Fruit fly (Drosophila melanogaster) whole organism, embryonic: ENCODE measurements around the gene Eip75B.

Source experiments
- Atf3 ChIP-seq: fragments of 200-800 bp; sonication (Bioruptor generic); optimal IDR thresholded peaks from 3 replicates; lab custom pipeline; 2016; ENCODE audit warnings: missing biosample characterization, missing genetic modification characterization
- Blimp-1 ChIP-seq: fragments of 200-800 bp; sonication (Bioruptor generic); optimal IDR thresholded peaks from 3 replicates; lab custom pipeline; 2018; ENCODE audit warnings: missing biosample characterization, missing genetic modification characterization, mild to moderate bottlenecking, moderate library complexity, missing genetic modification reagents
- CG11723 ChIP-seq: fragments of 200-800 bp; sonication (Bioruptor generic); optimal IDR thresholded peaks from 2 replicates; lab custom pipeline; 2017; ENCODE audit warnings: missing biosample characterization, mild to moderate bottlenecking, missing genetic modification characterization
- CG12769 ChIP-seq: fragments of 200-800 bp; sonication (Bioruptor generic); optimal IDR thresholded peaks from 2 replicates; lab custom pipeline; 2019; ENCODE audit warnings: missing biosample characterization, mild to moderate bottlenecking, missing genetic modification characterization, moderate library complexity
- CG15269 ChIP-seq: fragments of 200-800 bp; sonication (Bioruptor generic); optimal IDR thresholded peaks from 2 replicates; lab custom pipeline; 2018; ENCODE audit warnings: missing biosample characterization, mild to moderate bottlenecking, missing genetic modification characterization, moderate library complexity
- CG15514 ChIP-seq: fragments of 200-800 bp; sonication (Bioruptor generic); optimal IDR thresholded peaks from 3 replicates; lab custom pipeline; 2017; ENCODE audit warnings: missing biosample characterization, missing genetic modification characterization, mild to moderate bottlenecking, moderate library complexity, missing genetic modification reagents
- CG16863 ChIP-seq: fragments of 200-800 bp; sonication (Bioruptor generic); optimal IDR thresholded peaks from 3 replicates; lab custom pipeline; 2016; ENCODE audit warnings: missing biosample characterization, missing genetic modification characterization
- CG18599 ChIP-seq: fragments of 200-800 bp; sonication (Bioruptor generic); optimal IDR thresholded peaks from 3 replicates; lab custom pipeline; 2017; ENCODE audit warnings: missing biosample characterization, missing genetic modification characterization, mild to moderate bottlenecking, moderate library complexity, missing genetic modification reagents
- CG18619 ChIP-seq: fragments of 200-800 bp; sonication (Bioruptor generic); optimal IDR thresholded peaks from 3 replicates; lab custom pipeline; 2017; ENCODE audit warnings: missing biosample characterization, mild to moderate bottlenecking, missing genetic modification characterization
- CG2199 ChIP-seq: fragments of 200-800 bp; sonication (Bioruptor generic); IDR thresholded peaks from 3 replicates; pipeline ENCODE4 v1.3.6; 2022; ENCODE audit warnings: missing biosample characterization, missing genetic modification characterization
- CG31441 ChIP-seq: fragments of 200-800 bp; sonication (Bioruptor generic); IDR thresholded peaks from 2 replicates; pipeline ENCODE4 v1.3.6; 2022; ENCODE audit warnings: missing biosample characterization, missing genetic modification characterization
- CG33557 ChIP-seq: fragments of 200-800 bp; sonication (Bioruptor generic); optimal IDR thresholded peaks from 2 replicates; lab custom pipeline; 2019; ENCODE audit warnings: missing biosample characterization, mild to moderate bottlenecking, missing genetic modification characterization, moderate library complexity
- CG5180 ChIP-seq: fragments of 200-800 bp; sonication (Bioruptor generic); optimal IDR thresholded peaks from 3 replicates; lab custom pipeline; 2017; ENCODE audit warnings: missing biosample characterization, missing genetic modification characterization, mild to moderate bottlenecking, moderate library complexity, missing genetic modification reagents
- CG7745 ChIP-seq: fragments of 200-800 bp; sonication (Bioruptor generic); optimal IDR thresholded peaks from 2 replicates; lab custom pipeline; 2018; ENCODE audit warnings: missing biosample characterization, mild to moderate bottlenecking, missing genetic modification characterization, moderate library complexity
- CG7928 ChIP-seq: fragments of 200-800 bp; sonication (Bioruptor generic); optimal IDR thresholded peaks from 2 replicates; lab custom pipeline; 2017; ENCODE audit warnings: missing biosample characterization, mild to moderate bottlenecking, missing genetic modification characterization
- Camta ChIP-seq: fragments of 200-800 bp; sonication (Bioruptor generic); optimal IDR thresholded peaks from 2 replicates; lab custom pipeline; 2016; ENCODE audit warnings: missing biosample characterization, missing genetic modification characterization
- Drgx ChIP-seq: fragments of 200-800 bp; sonication (Bioruptor generic); IDR thresholded peaks from 2 replicates; pipeline ENCODE4 v1.3.6; 2022; ENCODE audit warnings: missing biosample characterization, missing genetic modification characterization
- HmgZ ChIP-seq: fragments of 200-800 bp; sonication (Bioruptor generic); optimal IDR thresholded peaks from 2 replicates; lab custom pipeline; 2018; ENCODE audit warnings: missing biosample characterization, mild to moderate bottlenecking, missing genetic modification characterization
- Jarid2 ChIP-seq: fragments of 200-800 bp; sonication (Bioruptor generic); optimal IDR thresholded peaks from 3 replicates; lab custom pipeline; 2017; ENCODE audit warnings: mild to moderate bottlenecking, missing biosample characterization, missing genetic modification reagents, missing genetic modification characterization
- Kr ChIP-seq: fragments of 200-800 bp; sonication (Bioruptor generic); optimal IDR thresholded peaks from 2 replicates; lab custom pipeline; 2017; ENCODE audit warnings: missing biosample characterization, mild to moderate bottlenecking, missing genetic modification characterization
- Pdp1 ChIP-seq, 2 experiments: fragments of 200-800 bp; sonication (Bioruptor generic); optimal IDR thresholded peaks; 3 replicates each; lab custom pipeline; 2016; ENCODE audit warnings: missing biosample characterization in 2 of 2, missing genetic modification characterization in 2 of 2, mild to moderate bottlenecking in 1 of 2, moderate library complexity in 1 of 2
- Rfx ChIP-seq: fragments of 200-800 bp; sonication (Bioruptor generic); IDR thresholded peaks from 2 replicates; pipeline ENCODE4 v1.3.6; 2022; ENCODE audit warnings: missing biosample characterization, missing genetic modification characterization
- bsh ChIP-seq, 2 experiments: fragments of 200-800 bp; sonication (Bioruptor generic); optimal IDR thresholded peaks; 2 replicates each; lab custom pipeline; 2017 to 2018; ENCODE audit warnings: mild to moderate bottlenecking in 2 of 2, missing biosample characterization in 2 of 2, missing genetic modification characterization in 2 of 2, moderate library complexity in 1 of 2
- corto ChIP-seq: fragments of 200-800 bp; sonication (Bioruptor generic); optimal IDR thresholded peaks from 2 replicates; lab custom pipeline; 2016; ENCODE audit warnings: missing biosample characterization, mild to moderate bottlenecking, missing genetic modification characterization, moderate library complexity
- crol ChIP-seq: fragments of 200-800 bp; sonication (Bioruptor generic); IDR thresholded peaks from 2 replicates; pipeline ENCODE4 v1.3.6; 2022; ENCODE audit warnings: missing biosample characterization, missing genetic modification characterization
- dati ChIP-seq: fragments of 200-800 bp; sonication (Bioruptor generic); IDR thresholded peaks from 2 replicates; pipeline ENCODE4 v1.3.6; 2022; ENCODE audit warnings: missing biosample characterization, missing genetic modification characterization
- kni ChIP-seq: fragments of 200-800 bp; sonication (Bioruptor generic); optimal IDR thresholded peaks from 3 replicates; lab custom pipeline; 2017; ENCODE audit warnings: mild to moderate bottlenecking, missing biosample characterization, missing genetic modification reagents, missing genetic modification characterization
- lbe ChIP-seq: fragments of 200-800 bp; sonication (Bioruptor generic); optimal IDR thresholded peaks from 2 replicates; lab custom pipeline; 2016; ENCODE audit warnings: missing biosample characterization, mild to moderate bottlenecking, missing genetic modification characterization
- nom ChIP-seq: fragments of 200-800 bp; sonication (Bioruptor generic); optimal IDR thresholded peaks from 2 replicates; lab custom pipeline; 2017; ENCODE audit warnings: missing biosample characterization, missing genetic modification characterization, mild to moderate bottlenecking, moderate library complexity, missing genetic modification reagents
- otp ChIP-seq: fragments of 200-800 bp; sonication (Bioruptor generic); IDR thresholded peaks from 3 replicates; pipeline ENCODE4, ENCODE4 v1.3.6; 2022; ENCODE audit warnings: missing biosample characterization, missing genetic modification characterization
- pho ChIP-seq: fragments of 200-800 bp; sonication (Bioruptor generic); optimal IDR thresholded peaks from 2 replicates; lab custom pipeline; 2016; ENCODE audit warnings: missing biosample characterization, missing genetic modification characterization
- prd ChIP-seq, 3 experiments: fragments of >200 bp in 2 of 3; fragments of 200-800 bp in 1 of 3; sonication (Bioruptor generic) in 1 of 3; optimal IDR thresholded peaks in 2 of 3; IDR thresholded peaks in 1 of 3; 2 replicates in 2 of 3; 3 replicates in 1 of 3; pipeline versions ENCODE4 v1.3.6 to Lab custom; 2017 to 2022; ENCODE audit warnings: missing biosample characterization in 1 of 3, missing genetic modification characterization in 1 of 3
- psq ChIP-seq: fragments of 200-800 bp; sonication (Bioruptor generic); optimal IDR thresholded peaks from 2 replicates; lab custom pipeline; 2017; ENCODE audit warnings: missing biosample characterization, missing genetic modification characterization
- rib ChIP-seq: fragments of 200-800 bp; sonication (Bioruptor generic); IDR thresholded peaks from 2 replicates; pipeline ENCODE4 v1.3.6; 2022; ENCODE audit warnings: missing biosample characterization, missing genetic modification characterization
- row ChIP-seq: fragments of 200-800 bp; sonication (Bioruptor generic); IDR thresholded peaks from 3 replicates; pipeline ENCODE4 v1.3.6; 2022; ENCODE audit warnings: missing biosample characterization, missing genetic modification characterization
- sd ChIP-seq: fragments of 200-800 bp; sonication (Bioruptor generic); optimal IDR thresholded peaks from 3 replicates; lab custom pipeline; 2018; ENCODE audit warnings: missing biosample characterization, mild to moderate bottlenecking, missing genetic modification characterization, moderate library complexity
- sens ChIP-seq: fragments of 200-800 bp; sonication (Bioruptor generic); peaks from one replicate; lab custom pipeline; 2016; ENCODE audit warnings: missing biosample characterization, missing genetic modification characterization
- sob ChIP-seq: fragments of 200-800 bp; sonication (Bioruptor generic); IDR thresholded peaks from 2 replicates; pipeline ENCODE4 v1.3.6; 2022; ENCODE audit warnings: missing biosample characterization, missing genetic modification characterization
- sqz ChIP-seq: fragments of 200-800 bp; sonication (Bioruptor generic); optimal IDR thresholded peaks from 3 replicates; lab custom pipeline; 2018; ENCODE audit warnings: missing biosample characterization, mild to moderate bottlenecking, missing genetic modification characterization

The Eip75B gene

DNA sequence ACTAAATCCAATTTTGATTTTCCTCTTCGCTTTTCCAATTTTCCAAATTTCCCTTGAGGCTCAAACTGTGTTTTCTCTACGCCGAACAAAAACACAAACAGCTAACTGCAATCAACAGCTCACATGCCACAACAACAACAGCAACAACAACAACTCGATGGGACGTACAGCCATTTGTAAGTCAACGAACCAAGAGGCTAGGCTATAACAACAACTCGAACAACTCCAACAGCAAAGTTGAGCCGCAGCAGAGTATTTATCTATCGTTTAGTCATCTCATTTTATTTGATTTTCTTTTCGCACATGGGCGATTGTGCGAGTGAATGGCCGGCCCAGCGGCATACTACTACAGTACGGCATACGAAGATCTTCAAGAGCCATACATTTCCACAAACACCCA, 51.7 kb downstream of the Eip75B start (continued):
- TF ChIP-seq HmgZ (tag; lab: Kevin White, UChicago) (no peak), CG31441 (GFP tag; lab: Robert Waterston, UW) (no peak), CG11723 (GFP tag; lab: Kevin White, UChicago) (no peak), CG2199 (GFP tag; lab: Robert Waterston, UW) (peak; percentile 84), Rfx (no peak), Atf3 (GFP tag; lab: Kevin White, UChicago) (no peak)

DNA sequence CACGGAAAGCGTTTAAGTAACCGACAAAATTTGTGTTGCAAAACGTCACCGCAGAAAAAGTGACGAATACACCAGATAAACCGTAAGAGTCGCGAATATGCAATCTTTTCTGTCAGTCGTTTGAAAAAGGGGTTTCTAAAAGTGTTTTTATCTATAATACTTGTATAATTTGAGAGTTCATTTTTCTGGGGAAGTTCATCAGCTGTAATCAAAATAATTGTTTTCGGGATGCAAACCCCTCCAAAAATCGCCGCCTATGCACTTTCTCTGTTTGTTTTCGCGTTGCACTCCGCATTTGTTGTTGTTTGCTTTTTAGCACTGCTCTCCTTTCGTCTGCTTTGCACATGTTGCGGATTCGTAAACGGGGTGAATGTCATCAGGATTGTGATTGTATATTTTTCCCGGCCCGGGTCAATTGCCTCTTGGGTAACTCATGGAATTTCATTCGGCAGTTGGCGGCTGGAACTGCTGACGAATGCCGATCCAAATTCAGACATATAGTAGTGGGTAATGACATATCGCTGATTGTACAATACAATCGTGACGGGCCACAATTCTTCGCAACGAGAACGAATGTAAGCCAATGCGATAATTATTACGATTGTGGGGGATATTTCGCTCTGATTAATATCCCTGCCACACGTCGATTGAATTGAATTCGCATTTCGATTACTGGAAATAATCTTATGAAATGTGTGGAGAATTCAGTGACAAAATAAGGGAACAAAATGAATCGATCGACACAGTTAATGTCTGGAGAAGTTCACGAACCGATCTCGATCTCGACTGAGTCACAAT, 52.6 kb downstream of the Eip75B start:
- TF ChIP-seq CG7928 (GFP tag; lab: Kevin White, UChicago), result no peak
- no peak for TF ChIP-seq CG5180 (GFP tag; lab: Kevin White, UChicago)
- TF ChIP-seq lbe (GFP tag; lab: Kevin White, UChicago), result peak; percentile 99
- TF ChIP-seq CG15514 (GFP tag; lab: Kevin White, UChicago), result no peak
- no peak for TF ChIP-seq pho (GFP tag; lab: Kevin White, UChicago)
- peak; percentile 98 for TF ChIP-seq corto
- no peak for TF ChIP-seq dati (GFP tag; lab: Robert Waterston, UW)
- no peak for TF ChIP-seq prd (optimal IDR thresholded peaks at IDR 0.05; lab: Kevin White, UChicago)
- 0 out of 3 replicates have a peak, but pooled peaks have one; percentile 17 for TF ChIP-seq prd (GFP tag; IDR thresholded peaks at IDR 0.05; lab: Robert Waterston, UW)
- peak; percentile 88 for TF ChIP-seq Drgx
- TF ChIP-seq CG16863, result no peak
- 0 out of 2 replicates have a peak, but pooled peaks have one; percentile 14 for TF ChIP-seq Rfx
- peak; percentile 61 for TF ChIP-seq sens (GFP tag; lab: Kevin White, UChicago)
- peak; percentile 39 for TF ChIP-seq sd (tag; lab: Kevin White, UChicago)
- TF ChIP-seq Camta (GFP tag; lab: Kevin White, UChicago), result no peak
- TF ChIP-seq bsh (GFP tag; optimal IDR thresholded peaks at IDR 0.05; lab: Kevin White, UChicago), result peak in 1 of 2 experiments; percentile 85
- no peak for TF ChIP-seq Jarid2
- TF ChIP-seq nom (GFP tag; lab: Kevin White, UChicago), result peak; percentile 62

DNA sequence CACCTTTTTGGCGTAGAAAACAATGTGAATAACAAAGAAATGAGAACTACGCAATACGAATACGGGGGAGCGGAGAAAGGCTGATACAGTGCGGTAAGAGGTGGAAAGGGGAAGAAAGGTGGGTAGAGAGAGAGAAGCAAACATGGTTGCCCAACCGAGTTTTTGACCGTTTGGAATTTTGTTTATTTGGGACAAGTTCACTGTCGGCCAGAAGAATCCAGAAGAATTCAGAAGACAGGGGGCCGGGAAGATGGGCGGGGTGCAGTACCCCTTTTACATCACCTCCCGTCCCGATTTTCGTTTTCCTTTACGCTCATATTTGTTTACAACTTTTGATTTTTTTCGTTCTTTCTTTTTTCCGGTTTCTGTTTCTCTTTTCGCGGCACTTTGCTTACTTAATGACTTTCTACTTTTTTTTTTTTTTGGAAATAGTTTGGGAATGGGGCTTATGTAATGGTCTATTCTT, 54.0 kb downstream of the Eip75B start:
- TF ChIP-seq row (no peak), psq (GFP tag; lab: Kevin White, UChicago) (peak; percentile 78), CG18619 (GFP tag; lab: Kevin White, UChicago) (no peak), CG15269 (tag; lab: Kevin White, UChicago) (no peak), sens (GFP tag; lab: Kevin White, UChicago) (peak; percentile 65), CG7745 (peak; percentile 11), kni (peak; percentile 81), CG33557 (peak; percentile 3), rib (peak; percentile 49; the same call in 1 of the 2 replicates), otp (GFP tag; lab: Robert Waterston, UW) (no peak), crol (peak; percentile 89), CG12769 (tag; lab: Kevin White, UChicago) (peak; percentile 19), Blimp-1 (GFP tag; lab: Kevin White, UChicago) (peak; percentile 98), Kr (GFP tag; lab: Kevin White, UChicago) (peak; percentile 31), sob (GFP tag; lab: Robert Waterston, UW) (0 out of 2 replicates have a peak, but pooled peaks have one; percentile 9), sd (tag; lab: Kevin White, UChicago) (peak; percentile 85), sqz (GFP tag; lab: Kevin White, UChicago) (peak; percentile 88), Pdp1 (GFP tag; optimal IDR thresholded peaks at IDR 0.05; lab: Kevin White, UChicago) (peak in 1 of 2 experiments; percentile 72), CG18599 (GFP tag; lab: Kevin White, UChicago) (no peak)
